Worm (Caenorhabditis elegans) whole organism, midembryonic: ENCODE measurements around the gene F07F6.2.

Experiments used
- T22C8.4 ChIP-seq: fragments of 200-800 bp; sonication (Bioruptor generic); IDR thresholded peaks from 2 replicates; pipeline ENCODE4 v1.3.6; 2022; ENCODE audit warnings: missing genetic modification characterization, missing compliant biosample characterization
- med-1 ChIP-seq: sonication (generic microtip); optimal IDR thresholded peaks from 2 replicates; lab custom pipeline; 2017; ENCODE audit warnings: missing genetic modification characterization, mild to moderate bottlenecking, missing compliant biosample characterization, antibody characterized with exemption, missing genetic modification reagents; ENCODE audit not compliant: insufficient read depth
- ztf-29 ChIP-seq: fragments of 200-800 bp; sonication (Bioruptor generic); IDR thresholded peaks from 2 replicates; pipeline ENCODE4 v1.3.6; 2022; ENCODE audit warnings: missing genetic modification reagents, missing genetic modification characterization, missing compliant biosample characterization

DNA sequence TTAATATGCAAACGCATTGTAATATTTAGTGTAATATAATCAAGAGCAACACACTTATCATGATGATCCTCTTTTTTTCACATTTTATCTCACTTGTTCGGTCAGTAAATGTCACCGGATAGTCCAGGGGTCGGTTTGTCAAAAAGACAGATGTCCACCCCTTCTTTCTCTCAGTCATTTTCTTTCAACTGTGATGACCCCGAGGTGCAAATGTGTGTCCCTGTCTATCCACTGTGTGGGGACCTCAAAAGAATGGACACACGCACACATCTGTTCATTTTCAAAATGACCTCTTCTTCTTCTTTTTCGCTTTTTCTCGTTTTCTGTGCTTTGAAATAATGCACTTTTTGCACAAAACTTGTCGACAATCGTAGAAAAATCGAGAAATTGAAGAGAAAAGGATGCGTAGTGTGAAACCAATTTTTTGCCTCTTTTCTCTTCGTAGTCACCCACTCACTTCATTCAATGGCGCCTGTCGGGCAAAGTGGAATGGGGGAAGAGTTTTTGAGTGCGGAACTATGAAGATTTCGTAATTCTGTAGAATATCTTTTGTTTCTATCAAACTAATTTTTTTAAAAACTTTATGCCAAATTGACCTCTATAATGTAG, 33.8 kb downstream of the F07F6.2 start:
- TF ChIP-seq med-1 (GFP tag; lab: Kevin White, UChicago) (no peak), T22C8.4 (no peak), ztf-29 (GFP tag; lab: Robert Waterston, UW) (no peak)
